Fruit fly (Drosophila melanogaster): Measurements from ENCODE around the gene CG13073.

DNA sequence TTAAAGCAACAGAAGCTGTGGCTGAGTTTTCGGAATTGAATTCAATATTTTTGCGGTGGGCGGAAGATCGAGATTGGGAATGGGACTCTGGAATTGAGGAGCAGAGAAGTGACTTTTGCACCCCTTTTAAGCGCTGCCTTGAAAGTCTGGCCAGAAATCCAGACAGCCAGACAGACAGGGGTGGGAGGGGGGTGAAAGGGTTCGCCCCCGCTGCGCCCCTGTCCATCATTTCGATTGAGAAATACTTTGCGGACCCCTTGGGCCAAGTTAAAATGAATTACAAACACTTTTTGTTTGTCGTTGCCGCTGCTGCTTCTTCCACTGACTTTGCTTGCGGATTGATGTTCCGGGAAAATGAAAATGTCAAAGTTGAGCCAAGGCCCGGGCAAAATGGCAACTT is 33.6 kb downstream of the CG13073 start:
- TF ChIP-seq br (GFP tag; optimal IDR thresholded peaks at IDR 0.05) (no peak), Hr78 (GFP tag; optimal IDR thresholded peaks at IDR 0.05) (no peak), Mio (GFP tag; optimal IDR thresholded peaks at IDR 0.05) (no peak), N (GFP tag; optimal IDR thresholded peaks at IDR 0.05) (no peak), ey (GFP tag; optimal IDR thresholded peaks at IDR 0.05) (no peak), dmrt93B (GFP tag; optimal IDR thresholded peaks at IDR 0.05) (no peak), CG9705 (GFP tag; optimal IDR thresholded peaks at IDR 0.05) (no peak)

All from whole organism, wandering third instar larva.